Worm (Caenorhabditis elegans) whole organism, L3 larva: ENCODE data around the gene srsy-2.

Experiments used
- R02D3.7 ChIP-seq: fragments of 150-350 bp; optimal IDR thresholded peaks from 2 replicates; lab custom pipeline; 2014; ENCODE audit warnings: missing biosample characterization, missing genetic modification characterization
- ZK546.5 ChIP-seq: sonication (generic microtip); optimal IDR thresholded peaks from 2 replicates; lab custom pipeline; 2017; ENCODE audit warnings: missing biosample characterization, missing genetic modification characterization
- aly-2 ChIP-seq: fragments of 150-350 bp; optimal IDR thresholded peaks from 2 replicates; lab custom pipeline; 2014; ENCODE audit warnings: missing biosample characterization, missing genetic modification characterization
- ama-1 ChIP-seq: fragments of 150-350 bp; optimal IDR thresholded peaks from 2 replicates; lab custom pipeline; 2018
- ceh-16 ChIP-seq: sonication (generic microtip); optimal IDR thresholded peaks from 2 replicates; lab custom pipeline; 2017; ENCODE audit warnings: missing biosample characterization, missing genetic modification characterization
- ceh-28 ChIP-seq: fragments of 150-350 bp; optimal IDR thresholded peaks from 2 replicates; lab custom pipeline; 2014; ENCODE audit warnings: missing biosample characterization, missing genetic modification reagents, missing genetic modification characterization
- ceh-82 ChIP-seq: fragments of 150-350 bp; optimal IDR thresholded peaks from 2 replicates; lab custom pipeline; 2014; ENCODE audit warnings: missing biosample characterization, missing genetic modification characterization
- egl-27 ChIP-seq: sonication (generic microtip); optimal IDR thresholded peaks from 4 replicates; lab custom pipeline; 2017; ENCODE audit warnings: missing biosample characterization, missing genetic modification reagents, missing genetic modification characterization
- egl-5 ChIP-seq: fragments of 150-350 bp; optimal IDR thresholded peaks from 2 replicates; lab custom pipeline; 2017; ENCODE audit warnings: missing biosample characterization, missing genetic modification reagents, missing genetic modification characterization, inconsistent platforms
- elt-1 ChIP-seq: fragments of 150-350 bp; optimal IDR thresholded peaks from 2 replicates; lab custom pipeline; 2014; ENCODE audit warnings: missing biosample characterization, missing genetic modification characterization
- elt-2 ChIP-seq: sonication (generic microtip); optimal IDR thresholded peaks from 2 replicates; lab custom pipeline; 2016; ENCODE audit warnings: missing genetic modification reagents, mild to moderate bottlenecking, missing genetic modification characterization, missing compliant biosample characterization
- eor-1 ChIP-seq, 2 experiments: fragments of 150-350 bp; optimal IDR thresholded peaks; 2 replicates each; lab custom pipeline; 2014 to 2018; ENCODE audit warnings: missing biosample characterization in 2 of 2, missing genetic modification characterization in 2 of 2
- fkh-10 ChIP-seq: sonication (generic microtip); optimal IDR thresholded peaks from 2 replicates; lab custom pipeline; 2017; ENCODE audit warnings: missing biosample characterization, missing genetic modification reagents, missing genetic modification characterization
- fkh-2 ChIP-seq: fragments of 150-350 bp; optimal IDR thresholded peaks from 2 replicates; lab custom pipeline; 2014; ENCODE audit warnings: missing biosample characterization, missing genetic modification reagents, missing genetic modification characterization
- fos-1 ChIP-seq: fragments of 150-350 bp; optimal IDR thresholded peaks from 2 replicates; lab custom pipeline; 2014; ENCODE audit warnings: missing biosample characterization, missing genetic modification characterization
- hmg-11 ChIP-seq: sonication (generic microtip); optimal IDR thresholded peaks from 2 replicates; lab custom pipeline; 2016; ENCODE audit warnings: missing genetic modification characterization, missing compliant biosample characterization
- jun-1 ChIP-seq: fragments of 150-350 bp; optimal IDR thresholded peaks from 2 replicates; lab custom pipeline; 2014; ENCODE audit warnings: missing biosample characterization, missing genetic modification reagents, missing genetic modification characterization
- lin-15B ChIP-seq: fragments of 150-350 bp; optimal IDR thresholded peaks from 2 replicates; lab custom pipeline; 2014; ENCODE audit warnings: missing biosample characterization, missing genetic modification characterization
- lin-39 ChIP-seq: fragments of 150-350 bp; optimal IDR thresholded peaks from 2 replicates; lab custom pipeline; 2018; ENCODE audit warnings: missing biosample characterization, missing genetic modification reagents, missing genetic modification characterization
- lsy-12 ChIP-seq: sonication (generic microtip); optimal IDR thresholded peaks from 2 replicates; lab custom pipeline; 2016; ENCODE audit warnings: mild to moderate bottlenecking, missing genetic modification characterization, missing compliant biosample characterization
- mdl-1 ChIP-seq: fragments of 150-350 bp; optimal IDR thresholded peaks from 2 replicates; lab custom pipeline; 2014; ENCODE audit warnings: missing biosample characterization, missing genetic modification characterization
- mml-1 ChIP-seq: fragments of 150-350 bp; sonication (generic microtip); optimal IDR thresholded peaks from 3 replicates; lab custom pipeline; 2014; ENCODE audit warnings: missing biosample characterization, missing genetic modification characterization
- nfya-1 ChIP-seq: sonication (generic microtip); optimal IDR thresholded peaks from 2 replicates; lab custom pipeline; 2017; ENCODE audit warnings: missing genetic modification characterization, mild to moderate bottlenecking, missing compliant biosample characterization, antibody characterized with exemption, moderate library complexity; ENCODE audit not compliant: insufficient read depth
- nhr-12 ChIP-seq: fragments of 150-350 bp; optimal IDR thresholded peaks from 2 replicates; lab custom pipeline; 2014; ENCODE audit warnings: missing biosample characterization, missing genetic modification characterization
- nhr-23 ChIP-seq: fragments of 150-350 bp; optimal IDR thresholded peaks from 2 replicates; lab custom pipeline; 2014; ENCODE audit warnings: missing biosample characterization, missing genetic modification reagents, missing genetic modification characterization
- nhr-237 ChIP-seq: fragments of 150-350 bp; optimal IDR thresholded peaks from 2 replicates; lab custom pipeline; 2014; ENCODE audit warnings: missing biosample characterization, missing genetic modification characterization
- nhr-25 ChIP-seq: sonication (generic microtip); optimal IDR thresholded peaks from 2 replicates; lab custom pipeline; 2017; ENCODE audit warnings: missing biosample characterization, missing genetic modification characterization
- nhr-43 ChIP-seq: sonication (generic microtip); optimal IDR thresholded peaks from 2 replicates; lab custom pipeline; 2016; ENCODE audit warnings: mild to moderate bottlenecking, missing genetic modification characterization, missing compliant biosample characterization; ENCODE audit not compliant: poor library complexity, severe bottlenecking
- nhr-67 ChIP-seq: fragments of 150-350 bp; optimal IDR thresholded peaks from 2 replicates; lab custom pipeline; 2014; ENCODE audit warnings: missing biosample characterization, missing genetic modification characterization
- nhr-76 ChIP-seq: fragments of 150-350 bp; sonication (generic microtip); optimal IDR thresholded peaks from 5 replicates; lab custom pipeline; 2014; ENCODE audit warnings: missing biosample characterization, missing genetic modification characterization
- nhr-77 ChIP-seq: fragments of 150-350 bp; optimal IDR thresholded peaks from 2 replicates; lab custom pipeline; 2014; ENCODE audit warnings: missing biosample characterization, missing genetic modification characterization
- pha-4 ChIP-seq: fragments of 150-350 bp; optimal IDR thresholded peaks from 2 replicates; lab custom pipeline; 2014; ENCODE audit warnings: missing biosample characterization, missing genetic modification reagents, missing genetic modification characterization
- sea-2 ChIP-seq: fragments of 150-350 bp; sonication (generic microtip); optimal IDR thresholded peaks from 4 replicates; lab custom pipeline; 2014; ENCODE audit warnings: missing biosample characterization, missing genetic modification reagents, missing genetic modification characterization
- skn-1 ChIP-seq: fragments of 150-350 bp; optimal IDR thresholded peaks from 2 replicates; lab custom pipeline; 2014; ENCODE audit warnings: missing biosample characterization, missing genetic modification characterization
- snpc-4 ChIP-seq: fragments of 150-350 bp; optimal IDR thresholded peaks from 2 replicates; lab custom pipeline; 2014; ENCODE audit warnings: missing biosample characterization, missing genetic modification characterization
- tbx-2 ChIP-seq: sonication (generic microtip); optimal IDR thresholded peaks from 2 replicates; lab custom pipeline; 2016; ENCODE audit warnings: mild to moderate bottlenecking, missing genetic modification characterization, missing compliant biosample characterization
- ztf-11 ChIP-seq: fragments of 150-350 bp; optimal IDR thresholded peaks from 2 replicates; lab custom pipeline; 2014; ENCODE audit warnings: missing biosample characterization, missing genetic modification characterization
- ztf-4 ChIP-seq: fragments of 150-350 bp; optimal IDR thresholded peaks from 2 replicates; lab custom pipeline; 2014; ENCODE audit warnings: missing biosample characterization, missing genetic modification characterization

The srsy-2 gene

ce11 chrII:6226995-6227394 lies at the start of gene srsy-2:
TSS of gene srsy-2 (minus strand) at chrII:6227095.
- TF ChIP-seq fkh-2 (tag; lab: Kevin White, UChicago): no peak
- TF ChIP-seq, all 47 proteins: peak for 0

DNA sequence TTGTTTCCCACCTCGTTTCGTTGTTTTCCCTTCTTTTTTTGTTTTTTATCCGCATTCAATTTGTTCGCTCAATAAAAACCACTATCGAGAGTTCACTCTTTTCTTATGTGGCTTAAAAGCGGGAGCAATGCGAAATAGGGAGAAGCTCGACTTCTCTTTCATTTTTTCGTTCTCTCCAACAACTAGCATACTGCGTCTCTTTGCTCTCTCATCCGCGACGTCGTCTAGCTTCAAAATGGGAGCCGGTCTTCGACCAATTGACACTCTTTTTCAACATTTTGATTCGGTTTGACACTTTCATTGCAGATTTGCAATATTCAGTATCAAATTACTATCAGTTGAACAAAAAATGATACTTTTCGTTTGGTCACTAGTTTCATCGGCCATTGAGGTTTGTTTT lies 47.0 kb upstream of the srsy-2 start, which contains the start of gene bpl-1:
TSS of gene bpl-1 (plus strand) at position 301 of the 400 bp plus-strand sequence.
- TF ChIP-seq egl-27 (tag; lab: Kevin White, UChicago): no peak
- TF ChIP-seq nhr-76 (tag; lab: Kevin White, UChicago): no peak
- TF ChIP-seq nfya-1 (tag; lab: Kevin White, UChicago): peak; percentile 38
- TF ChIP-seq eor-1 (tag; optimal IDR thresholded peaks at IDR 0.05; lab: Kevin White, UChicago): no peak
- TF ChIP-seq ZK546.5: no peak
- no peak for TF ChIP-seq nhr-12 (tag; lab: Kevin White, UChicago)
- TF ChIP-seq pha-4 (tag; lab: Kevin White, UChicago): no peak
- TF ChIP-seq lin-39 (tag; lab: Kevin White, UChicago): peak; percentile 37

- TF ChIP-seq jun-1 (tag; lab: Kevin White, UChicago) (peak; percentile 40), ceh-82 (tag; lab: Kevin White, UChicago) (no peak), nhr-237 (tag; lab: Kevin White, UChicago) (no peak), pha-4 (tag; lab: Kevin White, UChicago) (peak; percentile 85), nfya-1 (tag; lab: Kevin White, UChicago) (peak; percentile 85), aly-2 (no peak), fos-1 (tag; lab: Kevin White, UChicago) (no peak), ama-1 (no peak), elt-2 (peak; percentile 51), nhr-43 (tag; lab: Kevin White, UChicago) (peak; percentile 71), snpc-4 (tag; lab: Kevin White, UChicago) (peak; percentile 29), ceh-16 (tag; lab: Kevin White, UChicago) (no peak), lsy-12 (peak; percentile 54), hmg-11 (tag; lab: Kevin White, UChicago) (peak; percentile 59), ztf-11 (tag; lab: Kevin White, UChicago) (no peak), ZK546.5 (no peak), egl-27 (tag; lab: Kevin White, UChicago) (no peak), elt-1 (tag; lab: Kevin White, UChicago) (no peak), tbx-2 (peak; percentile 63), lin-15B (tag; lab: Kevin White, UChicago) (peak; percentile 72), lin-39 (tag; lab: Kevin White, UChicago) (peak; percentile 39), mdl-1 (no peak), eor-1 (tag; optimal IDR thresholded peaks at IDR 0.05; lab: Kevin White, UChicago) (no peak), nhr-25 (tag; lab: Kevin White, UChicago) (peak; percentile 63), nhr-23 (tag; lab: Kevin White, UChicago) (peak; percentile 80), skn-1 (no peak), ceh-28 (tag; lab: Kevin White, UChicago) (peak; percentile 69), egl-5 (tag; lab: Kevin White, UChicago) (peak; percentile 59), R02D3.7 (tag; lab: Kevin White, UChicago) (peak; percentile 55), ztf-4 (tag; lab: Kevin White, UChicago) (no peak)
- TF ChIP-seq, all 47 proteins: peak for 16
Observed at ce11 chrII:6269805-6270414, 43.0 kb upstream of the srsy-2 start, which contains the start of gene F13H8.2. TSS of gene F13H8.2 (plus strand) at chrII:6270364.

DNA sequence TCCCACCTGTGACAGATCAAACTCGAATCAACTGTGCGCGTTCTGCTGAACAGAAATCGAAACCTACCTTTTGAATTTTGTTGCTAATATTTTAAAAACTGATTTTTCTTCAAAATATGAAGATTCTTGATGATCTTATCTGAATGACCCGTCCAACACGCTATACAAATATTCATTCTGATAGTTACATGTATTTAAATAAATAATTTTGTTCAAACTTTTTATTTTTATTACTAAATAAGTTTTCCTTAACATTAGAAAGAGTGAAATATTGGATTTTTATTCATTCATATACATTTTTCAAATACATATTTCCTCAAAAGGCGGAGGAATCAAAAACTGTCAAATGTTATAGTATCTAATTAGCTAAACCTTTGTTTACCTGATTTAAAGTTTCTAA lies 41.1 kb upstream of the srsy-2 start, which contains the start of gene F13H8.8:
TSS of gene F13H8.8 (minus strand) at position 101 of the 400 bp plus-strand sequence.
- TF ChIP-seq ceh-28 (tag; lab: Kevin White, UChicago): no peak
- no peak for TF ChIP-seq elt-1 (tag; lab: Kevin White, UChicago)
- no peak for TF ChIP-seq nhr-43 (tag; lab: Kevin White, UChicago)
- TF ChIP-seq mdl-1: no peak
- no peak for TF ChIP-seq sea-2
- TF ChIP-seq eor-1 (tag; optimal IDR thresholded peaks at IDR 0.05; lab: Kevin White, UChicago): no peak
- TF ChIP-seq snpc-4 (tag; lab: Kevin White, UChicago): no peak
- TF ChIP-seq fkh-10 (GFP tag; lab: Kevin White, UChicago): no peak
- TF ChIP-seq ZK546.5: no peak
- TF ChIP-seq mml-1 (tag; lab: Kevin White, UChicago): no peak
- TF ChIP-seq nfya-1 (tag; lab: Kevin White, UChicago): no peak
- TF ChIP-seq nhr-67 (tag; lab: Kevin White, UChicago): no peak
- TF ChIP-seq lin-39 (tag; lab: Kevin White, UChicago): no peak
- no peak for TF ChIP-seq R02D3.7 (tag; lab: Kevin White, UChicago)
- no peak for TF ChIP-seq ceh-16 (tag; lab: Kevin White, UChicago)
- TF ChIP-seq nhr-77 (tag; lab: Kevin White, UChicago): no peak
